Worm (Caenorhabditis elegans) whole organism, L1 larva: Measurements from ENCODE around the gene T28A8.6.

ENCODE experiments used
- C04F5.9 ChIP-seq: sonication (generic microtip); optimal IDR thresholded peaks from 2 replicates; lab custom pipeline; 2016; ENCODE audit warnings: missing genetic modification characterization, missing compliant biosample characterization
- C16A3.4 ChIP-seq: fragments of 150-350 bp; optimal IDR thresholded peaks from 2 replicates; lab custom pipeline; 2014; ENCODE audit warnings: missing biosample characterization, missing genetic modification characterization
- C34B4.2 ChIP-seq: sonication (generic microtip); optimal IDR thresholded peaks from 2 replicates; lab custom pipeline; 2017; ENCODE audit warnings: mild to moderate bottlenecking, missing genetic modification characterization, missing compliant biosample characterization
- Y116A8C.19 ChIP-seq: sonication (generic microtip); optimal IDR thresholded peaks from 2 replicates; lab custom pipeline; 2016; ENCODE audit warnings: missing compliant biosample characterization, missing genetic modification characterization, borderline replicate concordance
- aha-1 ChIP-seq: fragments of 150-350 bp; optimal IDR thresholded peaks from 2 replicates; lab custom pipeline; 2014; ENCODE audit warnings: missing biosample characterization, missing genetic modification characterization
- alr-1 ChIP-seq: fragments of 200-800 bp; sonication (Bioruptor generic); optimal IDR thresholded peaks from 2 replicates; lab custom pipeline; 2018; ENCODE audit warnings: borderline replicate concordance, mild to moderate bottlenecking, missing genetic modification characterization, missing compliant biosample characterization
- ama-1 ChIP-seq: fragments of 150-350 bp; optimal IDR thresholded peaks from 2 replicates; lab custom pipeline; 2014
- blmp-1 ChIP-seq: fragments of 150-350 bp; optimal IDR thresholded peaks from 2 replicates; lab custom pipeline; 2014; ENCODE audit warnings: missing biosample characterization, missing genetic modification characterization
- ceh-8 ChIP-seq: fragments of 200-800 bp; sonication (Bioruptor generic); optimal IDR thresholded peaks from 2 replicates; lab custom pipeline; 2018; ENCODE audit warnings: mild to moderate bottlenecking, missing genetic modification characterization, moderate library complexity, missing compliant biosample characterization
- ceh-82 ChIP-seq, 3 experiments: fragments of 150-350 bp in 1 of 3; sonication (generic microtip) in 2 of 3; optimal IDR thresholded peaks; 2 replicates each; lab custom pipeline; 2014 to 2017; ENCODE audit warnings: missing biosample characterization in 3 of 3, missing genetic modification characterization in 3 of 3
- dsc-1 ChIP-seq: sonication (generic microtip); optimal IDR thresholded peaks from 2 replicates; lab custom pipeline; 2016; ENCODE audit warnings: mild to moderate bottlenecking, missing genetic modification characterization, missing compliant biosample characterization
- efl-3 ChIP-seq: fragments of 200-800 bp; sonication (Bioruptor generic); optimal IDR thresholded peaks from 2 replicates; lab custom pipeline; 2018; ENCODE audit warnings: mild to moderate bottlenecking, missing genetic modification characterization, missing compliant biosample characterization
- egl-13 ChIP-seq: sonication (generic microtip); optimal IDR thresholded peaks from 2 replicates; lab custom pipeline; 2016; ENCODE audit warnings: missing genotype, missing genetic modification reagents, missing genetic modification characterization, missing compliant biosample characterization
- egl-27 ChIP-seq, 2 experiments: fragments of 150-350 bp in 1 of 2; sonication (generic microtip); optimal IDR thresholded peaks; 3 replicates each; lab custom pipeline; 2017 to 2018; ENCODE audit warnings: missing biosample characterization in 2 of 2, missing genetic modification characterization in 2 of 2, missing genetic modification reagents in 2 of 2
- elt-2 ChIP-seq: sonication (generic microtip); optimal IDR thresholded peaks from 2 replicates; lab custom pipeline; 2016; ENCODE audit warnings: missing genetic modification characterization, mild to moderate bottlenecking, inconsistent platforms, missing compliant biosample characterization, missing genetic modification reagents
- elt-3 ChIP-seq, 6 experiments: fragments of 150-350 bp in 1 of 6; sonication (generic microtip); optimal IDR thresholded peaks; 2 replicates each; lab custom pipeline; 2017 to 2018; ENCODE audit warnings: missing biosample characterization in 6 of 6, missing genetic modification characterization in 6 of 6, inconsistent platforms in 1 of 6
- ets-5 ChIP-seq: fragments of 200-800 bp; sonication (Bioruptor generic); IDR thresholded peaks from 2 replicates; pipeline ENCODE4 v1.3.6; 2022; ENCODE audit warnings: missing genetic modification characterization, missing compliant biosample characterization
- fkh-10 ChIP-seq: sonication (generic microtip); optimal IDR thresholded peaks from 2 replicates; lab custom pipeline; 2017; ENCODE audit warnings: missing biosample characterization, missing genetic modification reagents, missing genetic modification characterization
- fkh-4 ChIP-seq: sonication (generic microtip); optimal IDR thresholded peaks from 2 replicates; lab custom pipeline; 2016; ENCODE audit warnings: missing compliant biosample characterization, missing genetic modification characterization, borderline replicate concordance
- fkh-8 ChIP-seq: sonication (generic microtip); optimal IDR thresholded peaks from 2 replicates; lab custom pipeline; 2016; ENCODE audit warnings: mild to moderate bottlenecking, missing genetic modification characterization, missing compliant biosample characterization
- fos-1 ChIP-seq: fragments of 150-350 bp; optimal IDR thresholded peaks from 2 replicates; lab custom pipeline; 2014; ENCODE audit warnings: missing biosample characterization, missing genetic modification characterization
- hpl-2 ChIP-seq: fragments of 150-350 bp; optimal IDR thresholded peaks from 2 replicates; lab custom pipeline; 2014; ENCODE audit warnings: missing biosample characterization, missing genetic modification reagents, missing genetic modification characterization
- irx-1 ChIP-seq: sonication (generic microtip); optimal IDR thresholded peaks from 2 replicates; lab custom pipeline; 2016; ENCODE audit warnings: missing genetic modification characterization, missing compliant biosample characterization
- isw-1 ChIP-seq: fragments of 200-800 bp; sonication (Bioruptor generic); IDR thresholded peaks from 2 replicates; pipeline ENCODE4 v1.3.6; 2022; ENCODE audit warnings: missing genetic modification characterization, missing compliant biosample characterization
- jun-1 ChIP-seq: fragments of 150-350 bp; optimal IDR thresholded peaks from 2 replicates; lab custom pipeline; 2014; ENCODE audit warnings: missing biosample characterization, missing genetic modification reagents, missing genetic modification characterization
- lin-13 ChIP-seq: fragments of 150-350 bp; optimal IDR thresholded peaks from 2 replicates; lab custom pipeline; 2014; ENCODE audit warnings: missing biosample characterization, missing genetic modification reagents, missing genetic modification characterization
- lin-14 ChIP-seq: fragments of 200-800 bp; sonication (Bioruptor generic); optimal IDR thresholded peaks from 2 replicates; lab custom pipeline; 2018; ENCODE audit warnings: mild to moderate bottlenecking, missing genetic modification characterization, moderate library complexity, missing compliant biosample characterization
- lin-15B ChIP-seq: fragments of 150-350 bp; sonication (generic microtip); optimal IDR thresholded peaks from 3 replicates; lab custom pipeline; 2014; ENCODE audit warnings: missing biosample characterization, missing genetic modification characterization
- lin-39 ChIP-seq: fragments of 150-350 bp; optimal IDR thresholded peaks from 2 replicates; lab custom pipeline; 2014; ENCODE audit warnings: missing biosample characterization, missing genetic modification reagents, missing genetic modification characterization
- lsy-2 ChIP-seq, 2 experiments: fragments of 150-350 bp; optimal IDR thresholded peaks; 2 replicates each; lab custom pipeline; 2014; ENCODE audit warnings: missing biosample characterization in 2 of 2, missing genetic modification characterization in 2 of 2
- mef-2 ChIP-seq: fragments of 150-350 bp; optimal IDR thresholded peaks from 2 replicates; lab custom pipeline; 2014; ENCODE audit warnings: missing biosample characterization, missing genetic modification characterization
- nhr-11 ChIP-seq: fragments of 150-350 bp; optimal IDR thresholded peaks from 2 replicates; lab custom pipeline; 2014; ENCODE audit warnings: missing biosample characterization, missing genetic modification characterization
- nhr-12 ChIP-seq: sonication (generic microtip); optimal IDR thresholded peaks from 2 replicates; lab custom pipeline; 2017; ENCODE audit warnings: missing biosample characterization, missing genetic modification characterization
- nhr-19 ChIP-seq: fragments of 200-800 bp; sonication (Bioruptor generic); conservative IDR thresholded peaks from 2 replicates; pipeline ENCODE4 v1.3.6; 2022; ENCODE audit warnings: missing genetic modification characterization, missing compliant biosample characterization
- nhr-20 ChIP-seq: sonication (generic microtip); optimal IDR thresholded peaks from 2 replicates; lab custom pipeline; 2016; ENCODE audit warnings: mild to moderate bottlenecking, missing genetic modification characterization, missing compliant biosample characterization
- nhr-237 ChIP-seq: fragments of 150-350 bp; optimal IDR thresholded peaks from 2 replicates; lab custom pipeline; 2014; ENCODE audit warnings: missing biosample characterization, missing genetic modification characterization
- nhr-84 ChIP-seq: sonication (generic microtip); optimal IDR thresholded peaks from 2 replicates; lab custom pipeline; 2017; ENCODE audit warnings: missing biosample characterization, missing genetic modification characterization
- nhr-90 ChIP-seq: sonication (generic microtip); optimal IDR thresholded peaks from 2 replicates; lab custom pipeline; 2016; ENCODE audit warnings: mild to moderate bottlenecking, missing genetic modification characterization, missing compliant biosample characterization; ENCODE audit not compliant: poor library complexity
- pag-3 ChIP-seq: sonication (generic microtip); optimal IDR thresholded peaks from 2 replicates; lab custom pipeline; 2017; ENCODE audit warnings: missing genetic modification characterization, mild to moderate bottlenecking, missing compliant biosample characterization, antibody characterized with exemption, borderline replicate concordance; ENCODE audit not compliant: insufficient read depth
- pqm-1 ChIP-seq: sonication (generic microtip); optimal IDR thresholded peaks from 3 replicates; lab custom pipeline; 2017; ENCODE audit warnings: missing biosample characterization, missing genetic modification characterization
- rnt-1 ChIP-seq: sonication (generic microtip); optimal IDR thresholded peaks from 2 replicates; lab custom pipeline; 2016; ENCODE audit warnings: mild to moderate bottlenecking, missing genetic modification characterization, moderate library complexity, missing compliant biosample characterization
- snpc-4 ChIP-seq: fragments of 150-350 bp; optimal IDR thresholded peaks from 2 replicates; lab custom pipeline; 2014; ENCODE audit warnings: missing biosample characterization, missing genetic modification characterization
- snu-23 ChIP-seq: sonication (generic microtip); optimal IDR thresholded peaks from 2 replicates; lab custom pipeline; 2016; ENCODE audit warnings: missing genetic modification characterization, missing compliant biosample characterization
- sox-4 ChIP-seq: sonication (generic microtip); optimal IDR thresholded peaks from 2 replicates; lab custom pipeline; 2016; ENCODE audit warnings: missing genetic modification characterization, missing compliant biosample characterization
- sup-37 ChIP-seq: fragments of 200-800 bp; sonication (Bioruptor generic); optimal IDR thresholded peaks from 2 replicates; lab custom pipeline; 2018; ENCODE audit warnings: mild to moderate bottlenecking, missing genetic modification characterization, missing compliant biosample characterization
- tbx-2 ChIP-seq: sonication (generic microtip); optimal IDR thresholded peaks from 2 replicates; lab custom pipeline; 2016; ENCODE audit warnings: missing genetic modification characterization, missing compliant biosample characterization
- tlp-1 ChIP-seq: fragments of 150-350 bp; optimal IDR thresholded peaks from 2 replicates; lab custom pipeline; 2014; ENCODE audit warnings: missing biosample characterization, missing genetic modification characterization
- unc-130 ChIP-seq: fragments of 150-350 bp; optimal IDR thresholded peaks from 2 replicates; lab custom pipeline; 2017; ENCODE audit warnings: missing biosample characterization, missing genetic modification characterization, inconsistent platforms
- unc-30 ChIP-seq: sonication (generic microtip); optimal IDR thresholded peaks from 2 replicates; lab custom pipeline; 2017; ENCODE audit warnings: missing biosample characterization, missing genetic modification characterization
- unc-62 ChIP-seq: fragments of 150-350 bp; optimal IDR thresholded peaks from 2 replicates; lab custom pipeline; 2014; ENCODE audit warnings: missing biosample characterization, missing genetic modification reagents, missing genetic modification characterization
- unc-86 ChIP-seq: sonication (generic microtip); optimal IDR thresholded peaks from 2 replicates; lab custom pipeline; 2016; ENCODE audit warnings: missing genetic modification characterization, missing compliant biosample characterization
- unc-98 ChIP-seq: fragments of 200-800 bp; sonication (Bioruptor generic); IDR thresholded peaks from 2 replicates; pipeline ENCODE4 v1.3.6; 2022; ENCODE audit warnings: missing genetic modification characterization, missing compliant biosample characterization
- zip-4 ChIP-seq: fragments of 200-800 bp; sonication (Bioruptor generic); optimal IDR thresholded peaks from 2 replicates; lab custom pipeline; 2018; ENCODE audit warnings: mild to moderate bottlenecking, missing genetic modification characterization, moderate library complexity, missing compliant biosample characterization
- ztf-11 ChIP-seq, 2 experiments: sonication (generic microtip); optimal IDR thresholded peaks; 2 replicates each; lab custom pipeline; 2016 to 2017; ENCODE audit warnings: missing genetic modification characterization in 2 of 2, missing biosample characterization in 1 of 2, missing compliant biosample characterization in 1 of 2

Gene T28A8.6

DNA sequence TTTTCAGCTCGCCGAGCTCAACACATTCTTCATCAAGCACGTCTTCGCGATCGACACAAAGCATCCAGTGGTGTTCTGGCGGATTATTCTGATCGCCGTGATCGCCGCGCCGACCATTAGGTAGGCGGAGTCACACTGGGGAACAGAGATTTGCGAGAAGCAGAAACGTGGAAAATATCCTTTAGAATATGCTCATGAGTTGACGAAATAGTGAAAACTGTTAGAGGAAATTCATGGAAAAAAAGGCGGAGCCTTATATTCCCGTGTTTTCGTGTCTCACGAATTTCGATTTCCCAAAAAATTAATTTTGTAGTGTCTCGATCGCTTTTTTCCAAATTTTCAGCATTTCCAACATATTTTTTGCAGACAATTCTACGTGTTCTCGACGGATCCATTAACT lies 24.5 kb upstream of the T28A8.6 start:
- TF ChIP-seq lin-15B (tag; lab: Kevin White, UChicago) (no peak), egl-13 (tag; lab: Kevin White, UChicago) (no peak), nhr-84 (tag; lab: Kevin White, UChicago) (no peak), rnt-1 (tag; lab: Kevin White, UChicago) (peak; percentile 34), sox-4 (peak; percentile 28), dsc-1 (tag; lab: Kevin White, UChicago) (no peak), unc-30 (no peak), elt-3 (tag; optimal IDR thresholded peaks at IDR 0.05; lab: Kevin White, UChicago) (no peak), Y116A8C.19 (tag; lab: Kevin White, UChicago) (no peak), C16A3.4 (tag; lab: Kevin White, UChicago) (no peak), tbx-2 (tag; lab: Kevin White, UChicago) (no peak), isw-1 (GFP tag; lab: Robert Waterston, UW) (no peak), nhr-12 (no peak), sup-37 (GFP tag; lab: Kevin White, UChicago) (no peak), nhr-19 (GFP tag; lab: Robert Waterston, UW) (0 out of 2 replicates have a peak, but pooled peaks have one; percentile 9), C04F5.9 (tag; lab: Kevin White, UChicago) (no peak), hpl-2 (GFP tag; lab: Kevin White, UChicago) (no peak), lsy-2 (tag; optimal IDR thresholded peaks at IDR 0.05; lab: Kevin White, UChicago) (no peak), mef-2 (tag; lab: Kevin White, UChicago) (no peak), fkh-10 (GFP tag; lab: Kevin White, UChicago) (no peak), unc-130 (tag; lab: Kevin White, UChicago) (no peak), unc-98 (peak; percentile 58), zip-4 (GFP tag; lab: Kevin White, UChicago) (no peak), nhr-237 (tag; lab: Kevin White, UChicago) (no peak), nhr-90 (peak; percentile 42), jun-1 (no peak), nhr-11 (tag; lab: Kevin White, UChicago) (no peak), alr-1 (tag; lab: Kevin White, UChicago) (no peak), lin-14 (GFP tag; lab: Kevin White, UChicago) (no peak), ztf-11 (tag; optimal IDR thresholded peaks at IDR 0.05; lab: Kevin White, UChicago) (peak in 1 of 2 experiments; percentile 53), pqm-1 (tag; lab: Kevin White, UChicago) (no peak), snu-23 (GFP tag; lab: Kevin White, UChicago) (no peak), ceh-82 (tag; optimal IDR thresholded peaks at IDR 0.05; lab: Kevin White, UChicago) (no peak), ama-1 (lab: Kevin White, UChicago) (no peak), egl-27 (tag; optimal IDR thresholded peaks at IDR 0.05; lab: Kevin White, UChicago) (no peak), aha-1 (tag; lab: Kevin White, UChicago) (no peak), fkh-8 (tag; lab: Kevin White, UChicago) (no peak), blmp-1 (tag; lab: Kevin White, UChicago) (no peak), lin-39 (tag; lab: Kevin White, UChicago) (no peak), C34B4.2 (tag; lab: Kevin White, UChicago) (no peak), elt-2 (tag; lab: Kevin White, UChicago) (no peak), tlp-1 (no peak), unc-62 (GFP tag; lab: Kevin White, UChicago) (no peak), ets-5 (GFP tag; lab: Robert Waterston, UW) (no peak), nhr-20 (no peak), unc-86 (tag; lab: Kevin White, UChicago) (no peak), snpc-4 (tag; lab: Kevin White, UChicago) (no peak), lin-13 (no peak), pag-3 (tag; lab: Kevin White, UChicago) (no peak), fkh-4 (tag; lab: Kevin White, UChicago) (peak; percentile 10), efl-3 (no peak), fos-1 (no peak), irx-1 (no peak), ceh-8 (GFP tag; lab: Kevin White, UChicago) (no peak)
